Fruit fly (Drosophila melanogaster): ENCODE data around the gene X11Lbeta.
"Not testable (repeated sequence)": the region's sequence is repeated elsewhere in the genome, so short reads cannot be mapped to it uniquely, and the experiment has no call there.

DNA sequence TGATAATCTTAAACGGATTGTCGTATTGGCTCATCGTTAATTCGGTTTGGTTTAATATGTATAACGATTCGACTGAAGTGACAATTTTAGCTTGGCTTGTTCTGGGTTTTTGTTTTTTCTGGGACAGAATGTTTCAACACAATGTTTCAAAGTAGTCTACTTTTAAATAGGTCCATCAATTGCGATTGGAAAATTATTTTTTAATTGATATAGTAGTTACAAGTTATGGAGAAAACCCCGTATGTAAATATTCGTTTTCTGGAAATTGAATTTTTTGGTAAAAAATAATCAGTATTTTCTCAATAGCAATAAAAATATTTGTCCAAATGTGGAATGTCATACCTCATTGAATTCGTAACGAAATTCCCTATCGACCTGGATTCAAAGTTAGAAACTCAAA is 4.4 kb upstream of the X11Lbeta start, which contains the start of gene Rab9Db:
- not testable (repeated sequence) for TF ChIP-seq psq, Sin3A (optimal IDR thresholded peaks at IDR 0.05)

Data from Kc167 (cell line).